Worm (Caenorhabditis elegans) whole organism, midembryonic: ENCODE data around the gene C18G1.1.

ENCODE experiments used
- T22C8.4 ChIP-seq: fragments of 200-800 bp; sonication (Bioruptor generic); IDR thresholded peaks from 2 replicates; pipeline ENCODE4 v1.3.6; 2022; ENCODE audit warnings: missing genetic modification characterization, missing compliant biosample characterization
- cog-1 ChIP-seq: sonication (generic microtip); optimal IDR thresholded peaks from 2 replicates; lab custom pipeline; 2016; ENCODE audit warnings: missing genetic modification characterization, missing compliant biosample characterization
- flt-1 ChIP-seq: fragments of 200-800 bp; sonication (Bioruptor generic); IDR thresholded peaks from 2 replicates; pipeline ENCODE4 v1.3.6; 2022; ENCODE audit warnings: missing genetic modification characterization, missing compliant biosample characterization
- klf-2 ChIP-seq: fragments of 200-800 bp; sonication (Bioruptor generic); conservative IDR thresholded peaks from 2 replicates; pipeline ENCODE4 v1.3.6; 2022; ENCODE audit warnings: missing genetic modification reagents, missing genetic modification characterization, missing compliant biosample characterization
- med-1 ChIP-seq: sonication (generic microtip); optimal IDR thresholded peaks from 2 replicates; lab custom pipeline; 2017; ENCODE audit warnings: missing genetic modification characterization, mild to moderate bottlenecking, missing compliant biosample characterization, antibody characterized with exemption, missing genetic modification reagents; ENCODE audit not compliant: insufficient read depth
- ref-1 ChIP-seq: fragments of 200-800 bp; sonication (Bioruptor generic); conservative IDR thresholded peaks from 2 replicates; pipeline ENCODE4 v1.3.6; 2022; ENCODE audit warnings: missing genetic modification reagents, missing genetic modification characterization, missing compliant biosample characterization
- tab-1 ChIP-seq: fragments of 200-800 bp; sonication (Bioruptor generic); IDR thresholded peaks from 2 replicates; pipeline ENCODE4 v1.3.6; 2022; ENCODE audit warnings: missing genetic modification characterization, missing compliant biosample characterization
- ztf-23 ChIP-seq: fragments of 200-800 bp; sonication (Bioruptor generic); IDR thresholded peaks from 2 replicates; pipeline ENCODE4 v1.3.6; 2022; ENCODE audit warnings: missing genetic modification reagents, missing genetic modification characterization, missing compliant biosample characterization
- ztf-29 ChIP-seq: fragments of 200-800 bp; sonication (Bioruptor generic); IDR thresholded peaks from 2 replicates; pipeline ENCODE4 v1.3.6; 2022; ENCODE audit warnings: missing genetic modification reagents, missing genetic modification characterization, missing compliant biosample characterization

C18G1.1 gene

ce11 chrV:4777388-4777986 is at the start of gene C18G1.1:
Gene C18G1.1 (plus strand): TSS chrV:4777960.
- no peak for TF ChIP-seq flt-1 (GFP tag; lab: Robert Waterston, UW)
- no peak for TF ChIP-seq klf-2 (GFP tag; lab: Robert Waterston, UW)
- no peak for TF ChIP-seq tab-1 (GFP tag; lab: Robert Waterston, UW)
- no peak for TF ChIP-seq ztf-29 (GFP tag; lab: Robert Waterston, UW)
- no peak for TF ChIP-seq ztf-23 (GFP tag; lab: Robert Waterston, UW)
- TF ChIP-seq T22C8.4 (GFP tag; lab: Robert Waterston, UW) = no peak
- TF ChIP-seq med-1 = no peak
- TF ChIP-seq ref-1 = no peak
- TF ChIP-seq cog-1 = no peak

ce11 chrV:4730075-4730474 is 47.7 kb upstream of the C18G1.1 start, which contains the start of gene tig-2:
Gene tig-2 (minus strand): TSS chrV:4730161.
- no peak for TF ChIP-seq med-1
- TF ChIP-seq ztf-29 (GFP tag; lab: Robert Waterston, UW) = no peak
- TF ChIP-seq ref-1 = no peak
- TF ChIP-seq flt-1 (GFP tag; lab: Robert Waterston, UW) = no peak
- no peak for TF ChIP-seq T22C8.4 (GFP tag; lab: Robert Waterston, UW)
- TF ChIP-seq cog-1 = no peak
- no peak for TF ChIP-seq tab-1 (GFP tag; lab: Robert Waterston, UW)
- no peak for TF ChIP-seq klf-2 (GFP tag; lab: Robert Waterston, UW)
- no peak for TF ChIP-seq ztf-23 (GFP tag; lab: Robert Waterston, UW)

- peak; percentile 85 for TF ChIP-seq T22C8.4 (GFP tag; lab: Robert Waterston, UW)
- peak; percentile 81 for TF ChIP-seq klf-2 (GFP tag; lab: Robert Waterston, UW)
- peak; percentile 64; the same call in 1 of the 2 replicates for TF ChIP-seq ref-1
- peak; percentile 81 for TF ChIP-seq cog-1
- TF ChIP-seq ztf-23 (GFP tag; lab: Robert Waterston, UW) = peak; percentile 91
- peak; percentile 92 for TF ChIP-seq flt-1 (GFP tag; lab: Robert Waterston, UW)
- peak; percentile 92 for TF ChIP-seq tab-1 (GFP tag; lab: Robert Waterston, UW)
- peak; percentile 77 for TF ChIP-seq ztf-29 (GFP tag; lab: Robert Waterston, UW)
- peak; percentile 96 for TF ChIP-seq med-1
These were observed 46.4 kb upstream of the C18G1.1 start, which contains the start of gene F39G3.3 for ce11 chrV:4731154-4731961. Gene F39G3.3 (plus strand): TSS chrV:4731911.

ce11 chrV:4733952-4734351 is 43.8 kb upstream of the C18G1.1 start:
- TF ChIP-seq T22C8.4 (GFP tag; lab: Robert Waterston, UW) (no peak), cog-1 (no peak), tab-1 (GFP tag; lab: Robert Waterston, UW) (no peak), klf-2 (GFP tag; lab: Robert Waterston, UW) (no peak)

- TF ChIP-seq ref-1 (no peak), flt-1 (GFP tag; lab: Robert Waterston, UW) (no peak), T22C8.4 (GFP tag; lab: Robert Waterston, UW) (no peak), ztf-23 (GFP tag; lab: Robert Waterston, UW) (no peak), tab-1 (GFP tag; lab: Robert Waterston, UW) (no peak), cog-1 (no peak), med-1 (no peak), klf-2 (GFP tag; lab: Robert Waterston, UW) (no peak), ztf-29 (GFP tag; lab: Robert Waterston, UW) (no peak)
These were observed 43.2 kb upstream of the C18G1.1 start for ce11 chrV:4734608-4735007.

ce11 chrV:4737727-4738126 is 40.0 kb upstream of the C18G1.1 start, which contains the start of gene F39G3.2:
Gene F39G3.2 (plus strand): TSS chrV:4737831.
- TF ChIP-seq ztf-29 (GFP tag; lab: Robert Waterston, UW) = no peak
- no peak for TF ChIP-seq T22C8.4 (GFP tag; lab: Robert Waterston, UW)
- TF ChIP-seq ref-1 = no peak
- no peak for TF ChIP-seq tab-1 (GFP tag; lab: Robert Waterston, UW)
- no peak for TF ChIP-seq ztf-23 (GFP tag; lab: Robert Waterston, UW)
- TF ChIP-seq klf-2 (GFP tag; lab: Robert Waterston, UW) = no peak
- TF ChIP-seq med-1 = no peak
- no peak for TF ChIP-seq cog-1
- no peak for TF ChIP-seq flt-1 (GFP tag; lab: Robert Waterston, UW)

- TF ChIP-seq med-1 (no peak), klf-2 (GFP tag; lab: Robert Waterston, UW) (no peak), T22C8.4 (GFP tag; lab: Robert Waterston, UW) (no peak)
These were observed 35.6 kb upstream of the C18G1.1 start, which contains the start of gene ugt-61 for ce11 chrV:4742190-4742589. Gene ugt-61 (plus strand): TSS chrV:4742422.

- TF ChIP-seq klf-2 (GFP tag; lab: Robert Waterston, UW) (no peak), ref-1 (no peak), flt-1 (GFP tag; lab: Robert Waterston, UW) (no peak), tab-1 (GFP tag; lab: Robert Waterston, UW) (no peak), ztf-29 (GFP tag; lab: Robert Waterston, UW) (no peak), cog-1 (no peak), T22C8.4 (GFP tag; lab: Robert Waterston, UW) (no peak), ztf-23 (GFP tag; lab: Robert Waterston, UW) (no peak), med-1 (no peak)
These were observed 32.5 kb upstream of the C18G1.1 start, which contains the start of gene C18G1.7 for ce11 chrV:4745269-4745668. Gene C18G1.7 (plus strand): TSS chrV:4745569.

ce11 chrV:4750294-4750693 is 27.5 kb upstream of the C18G1.1 start, which contains the start of gene C18G1.6:
Gene C18G1.6 (plus strand): TSS chrV:4750594.
- TF ChIP-seq med-1 (no peak), ztf-29 (GFP tag; lab: Robert Waterston, UW) (no peak), T22C8.4 (GFP tag; lab: Robert Waterston, UW) (no peak), ref-1 (no peak)
